Fruit fly (Drosophila melanogaster): Measurements from ENCODE around the gene CG7907.

Gene CG7907

dm6 chr3R:21387356-21387980 lies 16.1 kb upstream of the CG7907 start:
- TF ChIP-seq CG7101 (tag; optimal IDR thresholded peaks at IDR 0.05) = no peak
- TF ChIP-seq CG7045 (GFP tag; optimal IDR thresholded peaks at IDR 0.05) = no peak
- no peak for TF ChIP-seq kay (GFP tag; ENCODE audit: borderline replicate concordance)
- no peak for TF ChIP-seq bab1 (GFP tag; optimal IDR thresholded peaks at IDR 0.05)
- no peak for TF ChIP-seq cic (GFP tag; optimal IDR thresholded peaks at IDR 0.05)
- TF ChIP-seq CG12768 (GFP tag; optimal IDR thresholded peaks at IDR 0.05) = no peak
- no peak for TF ChIP-seq pad (GFP tag; optimal IDR thresholded peaks at IDR 0.05)
- no peak for TF ChIP-seq Hr96 (GFP tag; optimal IDR thresholded peaks at IDR 0.05)
- no peak for TF ChIP-seq tj (GFP tag; optimal IDR thresholded peaks at IDR 0.05)
- no peak for TF ChIP-seq CG11617 (GFP tag; optimal IDR thresholded peaks at IDR 0.05)
- no peak for TF ChIP-seq CG5204 (GFP tag; optimal IDR thresholded peaks at IDR 0.05)
- no peak for TF ChIP-seq toe (GFP tag; optimal IDR thresholded peaks at IDR 0.05)
- no peak for TF ChIP-seq CG1620 (GFP tag; optimal IDR thresholded peaks at IDR 0.05)
- TF ChIP-seq Crg-1 (GFP tag; optimal IDR thresholded peaks at IDR 0.05) = no peak

dm6 chr3R:21388564-21388963 lies 15.0 kb upstream of the CG7907 start, which contains the start of gene bap:
Gene bap, plus strand, starts transcription at chr3R:21388880.
- TF ChIP-seq CG12768 (GFP tag; optimal IDR thresholded peaks at IDR 0.05) = no peak
- no peak for TF ChIP-seq toe (GFP tag; optimal IDR thresholded peaks at IDR 0.05)
- TF ChIP-seq kay (GFP tag; ENCODE audit: borderline replicate concordance) = no peak
- no peak for TF ChIP-seq cic (GFP tag; optimal IDR thresholded peaks at IDR 0.05)
- no peak for TF ChIP-seq tj (GFP tag; optimal IDR thresholded peaks at IDR 0.05)
- no peak for TF ChIP-seq CG7101 (tag; optimal IDR thresholded peaks at IDR 0.05)
- no peak for TF ChIP-seq ovo (GFP tag; optimal IDR thresholded peaks at IDR 0.05)
- TF ChIP-seq Clk (GFP tag; optimal IDR thresholded peaks at IDR 0.05) = no peak
- no peak for TF ChIP-seq Hr96 (GFP tag; optimal IDR thresholded peaks at IDR 0.05)
- no peak for TF ChIP-seq cnc (optimal IDR thresholded peaks at IDR 0.05)
- no peak for TF ChIP-seq CG1620 (GFP tag; optimal IDR thresholded peaks at IDR 0.05)
- TF ChIP-seq pad (GFP tag; optimal IDR thresholded peaks at IDR 0.05) = no peak
- no peak for TF ChIP-seq Crg-1 (GFP tag; optimal IDR thresholded peaks at IDR 0.05)
- TF ChIP-seq CG5204 (GFP tag; optimal IDR thresholded peaks at IDR 0.05) = no peak
- no peak for TF ChIP-seq CG11617 (GFP tag; optimal IDR thresholded peaks at IDR 0.05)
- no peak for TF ChIP-seq CG14711 (tag; optimal IDR thresholded peaks at IDR 0.05)
- no peak for TF ChIP-seq CG33017 (tag; optimal IDR thresholded peaks at IDR 0.05)
- TF ChIP-seq CG7045 (GFP tag; optimal IDR thresholded peaks at IDR 0.05) = no peak
- TF ChIP-seq bab1 (GFP tag; optimal IDR thresholded peaks at IDR 0.05) = no peak

- TF ChIP-seq CG11617 (GFP tag; optimal IDR thresholded peaks at IDR 0.05) = no peak
- no peak for TF ChIP-seq CG7101 (tag; optimal IDR thresholded peaks at IDR 0.05)
- TF ChIP-seq tj (GFP tag; optimal IDR thresholded peaks at IDR 0.05) = no peak
- TF ChIP-seq CG14711 (tag; optimal IDR thresholded peaks at IDR 0.05) = no peak
- TF ChIP-seq CG1620 (GFP tag; optimal IDR thresholded peaks at IDR 0.05) = no peak
- TF ChIP-seq cic (GFP tag; optimal IDR thresholded peaks at IDR 0.05) = no peak
- TF ChIP-seq Clk (GFP tag; optimal IDR thresholded peaks at IDR 0.05) = no peak
- TF ChIP-seq CG5204 (GFP tag; optimal IDR thresholded peaks at IDR 0.05) = no peak
- TF ChIP-seq CG7045 (GFP tag; optimal IDR thresholded peaks at IDR 0.05) = no peak
- TF ChIP-seq bab1 (GFP tag; optimal IDR thresholded peaks at IDR 0.05) = no peak
- TF ChIP-seq cnc (optimal IDR thresholded peaks at IDR 0.05) = no peak
- TF ChIP-seq Mnt (GFP tag; optimal IDR thresholded peaks at IDR 0.05) = no peak
- TF ChIP-seq pad (GFP tag; optimal IDR thresholded peaks at IDR 0.05) = no peak
- TF ChIP-seq Hr96 (GFP tag; optimal IDR thresholded peaks at IDR 0.05) = no peak
- TF ChIP-seq CG33017 (tag; optimal IDR thresholded peaks at IDR 0.05) = no peak
- TF ChIP-seq ovo (GFP tag; optimal IDR thresholded peaks at IDR 0.05) = no peak
- no peak for TF ChIP-seq kay (GFP tag; ENCODE audit: borderline replicate concordance)
These were observed 12.6 kb upstream of the CG7907 start for dm6 chr3R:21390959-21391358.

dm6 chr3R:21392221-21392620 lies 11.3 kb upstream of the CG7907 start:
- TF ChIP-seq CG33017 (tag; optimal IDR thresholded peaks at IDR 0.05) = no peak
- TF ChIP-seq Crg-1 (GFP tag; optimal IDR thresholded peaks at IDR 0.05) = no peak
- TF ChIP-seq toe (GFP tag; optimal IDR thresholded peaks at IDR 0.05) = no peak
- no peak for TF ChIP-seq cic (GFP tag; optimal IDR thresholded peaks at IDR 0.05)
- TF ChIP-seq kay (GFP tag; ENCODE audit: borderline replicate concordance) = no peak
- TF ChIP-seq CG7101 (tag; optimal IDR thresholded peaks at IDR 0.05) = no peak
- no peak for TF ChIP-seq ovo (GFP tag; optimal IDR thresholded peaks at IDR 0.05)

- no peak for TF ChIP-seq cnc (optimal IDR thresholded peaks at IDR 0.05)
- TF ChIP-seq Mnt (GFP tag; optimal IDR thresholded peaks at IDR 0.05) = no peak
- TF ChIP-seq ovo (GFP tag; optimal IDR thresholded peaks at IDR 0.05) = no peak
- TF ChIP-seq Hr96 (GFP tag; optimal IDR thresholded peaks at IDR 0.05) = no peak
- TF ChIP-seq tj (GFP tag; optimal IDR thresholded peaks at IDR 0.05) = no peak
- TF ChIP-seq CG7101 (tag; optimal IDR thresholded peaks at IDR 0.05) = no peak
- TF ChIP-seq CG7045 (GFP tag; optimal IDR thresholded peaks at IDR 0.05) = no peak
- no peak for TF ChIP-seq CG11617 (GFP tag; optimal IDR thresholded peaks at IDR 0.05)
These were observed 10.4 kb upstream of the CG7907 start for dm6 chr3R:21393005-21393729.

dm6 chr3R:21399642-21400041 lies 3.9 kb upstream of the CG7907 start, which contains the start of gene Ugt49B2:
Gene Ugt49B2, minus strand, starts transcription at chr3R:21399742.
- TF ChIP-seq cic (GFP tag; optimal IDR thresholded peaks at IDR 0.05) = no peak
- TF ChIP-seq toe (GFP tag; optimal IDR thresholded peaks at IDR 0.05) = no peak
- TF ChIP-seq CG7045 (GFP tag; optimal IDR thresholded peaks at IDR 0.05) = no peak
- TF ChIP-seq CG14711 (tag; optimal IDR thresholded peaks at IDR 0.05) = no peak
- TF ChIP-seq ovo (GFP tag; optimal IDR thresholded peaks at IDR 0.05) = no peak
- TF ChIP-seq Mnt (GFP tag; optimal IDR thresholded peaks at IDR 0.05) = no peak

Measured in whole organism, adult.